Fruit fly (Drosophila melanogaster): ENCODE results near the gene CG15185.

Gene CG15185

DNA sequence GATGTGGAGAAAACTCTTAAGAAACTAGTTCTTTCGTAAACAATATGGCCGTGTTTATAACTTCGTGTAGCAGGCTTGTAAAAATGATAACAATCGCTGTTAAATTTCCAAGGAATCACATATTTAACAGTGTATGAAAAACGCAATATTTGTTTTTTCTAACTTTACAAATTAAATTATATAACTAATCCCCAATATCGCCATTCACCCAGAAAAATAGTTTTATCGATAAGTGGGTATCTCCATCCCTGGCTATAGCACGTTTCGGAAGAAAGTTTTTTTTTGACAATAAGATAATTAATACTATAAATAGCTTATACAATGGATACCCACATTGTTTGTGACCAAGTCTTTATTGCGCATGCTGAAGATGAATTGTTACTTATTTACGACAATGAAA lies at the start of gene CG15185:
Gene CG15185, plus strand, starts transcription at position 301 of the 400 bp plus-strand sequence.
- TF ChIP-seq gl (tag; optimal IDR thresholded peaks at IDR 0.05) (no peak), CG4496 (GFP tag; IDR thresholded peaks at IDR 0.05) (no peak), rn (GFP tag; IDR thresholded peaks at IDR 0.05) (no peak), EcR (GFP tag; optimal IDR thresholded peaks at IDR 0.05) (no peak), Pif1A (GFP tag; optimal IDR thresholded peaks at IDR 0.05) (no peak), CG14655 (GFP tag; optimal IDR thresholded peaks at IDR 0.05) (no peak), CG15710 (tag; optimal IDR thresholded peaks at IDR 0.05) (no peak), CG32121 (GFP tag; IDR thresholded peaks at IDR 0.05) (no peak), CG34367 (tag; optimal IDR thresholded peaks at IDR 0.05) (no peak), D1 (tag; optimal IDR thresholded peaks at IDR 0.05) (no peak), CG12605 (GFP tag; IDR thresholded peaks at IDR 0.05) (no peak), Snoo (tag; optimal IDR thresholded peaks at IDR 0.05) (no peak), CG10348 (GFP tag; IDR thresholded peaks at IDR 0.05) (no peak), CG17806 (tag; optimal IDR thresholded peaks at IDR 0.05) (no peak), CG9948 (tag; optimal IDR thresholded peaks at IDR 0.05) (no peak)

- TF ChIP-seq Pif1B (GFP tag; optimal IDR thresholded peaks at IDR 0.05) (no peak), CG8301 (tag; optimal IDR thresholded peaks at IDR 0.05) (no peak), D1 (tag; optimal IDR thresholded peaks at IDR 0.05) (no peak), CG13204 (GFP tag; optimal IDR thresholded peaks at IDR 0.05) (no peak), EcR (GFP tag; optimal IDR thresholded peaks at IDR 0.05) (no peak), CG15710 (tag; optimal IDR thresholded peaks at IDR 0.05) (no peak), gl (tag; optimal IDR thresholded peaks at IDR 0.05) (no peak), CG14655 (GFP tag; optimal IDR thresholded peaks at IDR 0.05) (no peak), CG10348 (GFP tag; IDR thresholded peaks at IDR 0.05) (no peak), CG9948 (tag; optimal IDR thresholded peaks at IDR 0.05) (no peak), CG12605 (GFP tag; IDR thresholded peaks at IDR 0.05) (no peak), CG4496 (GFP tag; IDR thresholded peaks at IDR 0.05) (no peak), Snoo (tag; optimal IDR thresholded peaks at IDR 0.05) (no peak), fd96Ca (GFP tag; IDR thresholded peaks at IDR 0.05) (no peak), CG34367 (tag; optimal IDR thresholded peaks at IDR 0.05) (no peak), Pif1A (GFP tag; optimal IDR thresholded peaks at IDR 0.05) (no peak), CG32121 (GFP tag; IDR thresholded peaks at IDR 0.05) (no peak)
Observed at dm6 chr3R:6477877-6478361, 49.4 kb upstream of the CG15185 start, which contains the start of gene CG15186. Gene CG15186, plus strand, starts transcription at chr3R:6478311.

- TF ChIP-seq EcR (GFP tag; optimal IDR thresholded peaks at IDR 0.05) (no peak), fd96Ca (GFP tag; IDR thresholded peaks at IDR 0.05) (peak; percentile 19; the same call in 1 of the 3 replicates), CG32121 (GFP tag; IDR thresholded peaks at IDR 0.05) (peak; percentile 66; the same call in 1 of the 2 replicates)
Observed at dm6 chr3R:6481740-6482443, 45.4 kb upstream of the CG15185 start.

DNA sequence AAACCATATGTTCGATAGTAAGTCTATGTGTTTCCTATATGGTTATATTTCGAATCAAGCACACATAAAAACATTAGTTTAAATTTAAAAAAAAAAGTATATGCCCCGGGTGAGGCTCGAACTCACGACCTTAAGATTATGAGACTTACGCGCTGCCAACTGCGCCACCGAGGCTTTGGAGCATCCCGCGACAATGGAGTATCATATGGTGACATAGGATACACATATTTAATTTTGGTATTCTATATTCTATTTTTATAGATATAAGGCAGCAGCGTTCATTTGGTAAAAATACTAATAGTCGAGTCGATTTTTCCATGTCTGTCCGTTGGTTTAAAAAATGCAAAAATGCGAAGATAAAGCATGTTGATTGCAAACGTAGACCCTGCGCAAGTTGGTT lies 31.4 kb upstream of the CG15185 start:
- TF ChIP-seq EcR (GFP tag; optimal IDR thresholded peaks at IDR 0.05) (no peak), Snoo (tag; optimal IDR thresholded peaks at IDR 0.05) (no peak), rn (GFP tag; IDR thresholded peaks at IDR 0.05) (no peak), CG10348 (GFP tag; IDR thresholded peaks at IDR 0.05) (no peak), fd96Ca (GFP tag; IDR thresholded peaks at IDR 0.05) (no peak), CG17806 (tag; optimal IDR thresholded peaks at IDR 0.05) (no peak), CG13204 (GFP tag; optimal IDR thresholded peaks at IDR 0.05) (no peak), Ets98B (GFP tag; IDR thresholded peaks at IDR 0.05) (no peak), CG15710 (tag; optimal IDR thresholded peaks at IDR 0.05) (no peak), CG32121 (GFP tag; IDR thresholded peaks at IDR 0.05) (no peak)

DNA sequence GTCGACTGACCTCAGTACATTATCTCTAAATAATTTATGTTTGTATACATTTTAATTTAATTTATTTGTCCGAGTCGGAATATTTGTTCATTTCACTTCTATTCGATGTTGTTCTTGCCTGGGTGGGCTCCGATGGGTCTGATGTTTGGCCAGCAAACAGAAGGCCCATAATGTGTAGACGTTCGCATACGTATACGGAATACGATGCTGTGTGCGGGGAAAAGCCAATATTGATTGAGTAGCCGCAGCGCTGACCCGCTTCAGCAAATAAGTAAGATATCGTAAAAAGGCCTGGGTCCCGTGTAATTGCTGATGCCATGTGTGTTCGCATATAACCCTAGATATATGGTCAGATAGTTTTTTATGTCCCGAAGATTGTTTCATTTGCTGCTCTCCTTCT lies 22.9 kb upstream of the CG15185 start:
- TF ChIP-seq CG9948 (tag; optimal IDR thresholded peaks at IDR 0.05) (no peak), CG17806 (tag; optimal IDR thresholded peaks at IDR 0.05) (no peak), CG13204 (GFP tag; optimal IDR thresholded peaks at IDR 0.05) (no peak), fd96Ca (GFP tag; IDR thresholded peaks at IDR 0.05) (no peak), CG8159 (tag; optimal IDR thresholded peaks at IDR 0.05) (no peak), CG4496 (GFP tag; IDR thresholded peaks at IDR 0.05) (no peak), CG34367 (tag; optimal IDR thresholded peaks at IDR 0.05) (no peak), EcR (GFP tag; optimal IDR thresholded peaks at IDR 0.05) (no peak), Ets98B (GFP tag; IDR thresholded peaks at IDR 0.05) (no peak), CG15710 (tag; optimal IDR thresholded peaks at IDR 0.05) (no peak), D1 (tag; optimal IDR thresholded peaks at IDR 0.05) (no peak), Pif1A (GFP tag; optimal IDR thresholded peaks at IDR 0.05) (no peak), Pif1B (GFP tag; optimal IDR thresholded peaks at IDR 0.05) (no peak), CG10348 (GFP tag; IDR thresholded peaks at IDR 0.05) (no peak), Snoo (tag; optimal IDR thresholded peaks at IDR 0.05) (no peak)

DNA sequence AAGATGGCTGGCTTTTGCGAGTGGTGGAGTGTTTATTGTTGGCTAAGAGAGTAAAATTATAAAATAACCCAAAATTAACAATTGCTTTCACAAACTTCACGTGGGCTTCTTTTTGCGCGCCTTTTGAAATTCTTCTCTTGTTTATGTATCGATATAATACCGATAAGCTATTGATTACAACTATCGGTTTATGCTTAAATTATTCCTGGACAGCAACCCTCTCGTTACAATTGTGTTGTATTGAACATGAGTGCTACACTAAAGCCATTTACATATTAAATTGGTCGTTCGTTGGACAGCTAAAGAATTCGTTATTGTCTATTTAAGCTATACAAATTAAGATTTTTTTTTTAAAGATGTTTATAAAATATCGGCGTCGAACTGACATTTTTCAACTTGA lies 6.8 kb downstream of the CG15185 start:
- no peak for TF ChIP-seq Pif1B (GFP tag; optimal IDR thresholded peaks at IDR 0.05)
- TF ChIP-seq CG9948 (tag; optimal IDR thresholded peaks at IDR 0.05): no peak
- no peak for TF ChIP-seq CG17806 (tag; optimal IDR thresholded peaks at IDR 0.05)
- TF ChIP-seq EcR (GFP tag; optimal IDR thresholded peaks at IDR 0.05): no peak
- TF ChIP-seq CG4496 (GFP tag; IDR thresholded peaks at IDR 0.05): no peak
- no peak for TF ChIP-seq fd96Ca (GFP tag; IDR thresholded peaks at IDR 0.05)
- no peak for TF ChIP-seq CG15710 (tag; optimal IDR thresholded peaks at IDR 0.05)
- TF ChIP-seq CG12605 (GFP tag; IDR thresholded peaks at IDR 0.05): no peak

Measured in whole organism, pupa.